Worm (Caenorhabditis elegans) whole organism, L4 larva: ENCODE results near the gene W06E11.1.
A peak's percentile ranks its signal among the peaks of the same experiment; 100 is the strongest.

Experiments
- D1046.2 ChIP-seq: fragments of 200-800 bp; sonication (Bioruptor generic); IDR thresholded peaks from 2 replicates; pipeline ENCODE4 v1.3.6; 2022; ENCODE audit warnings: missing genetic modification characterization, missing compliant biosample characterization
- F10B5.3 ChIP-seq: sonication (generic microtip); optimal IDR thresholded peaks from 2 replicates; lab custom pipeline; 2016; ENCODE audit warnings: mild to moderate bottlenecking, missing genetic modification characterization, missing compliant biosample characterization
- F26F4.8 ChIP-seq: fragments of 200-800 bp; sonication (Bioruptor generic); conservative IDR thresholded peaks from 2 replicates; pipeline ENCODE4 v1.3.6; 2022; ENCODE audit warnings: missing genetic modification characterization, missing compliant biosample characterization
- F37D6.2 ChIP-seq: sonication (generic microtip); optimal IDR thresholded peaks from 2 replicates; lab custom pipeline; 2016; ENCODE audit warnings: mild to moderate bottlenecking, missing genetic modification characterization, missing compliant biosample characterization
- T26A8.4 ChIP-seq: fragments of 200-800 bp; sonication (Bioruptor generic); IDR thresholded peaks from 2 replicates; pipeline ENCODE4 v1.3.6; 2022; ENCODE audit warnings: missing genetic modification characterization, missing compliant biosample characterization
- Y105C5A.15 ChIP-seq: fragments of 200-800 bp; sonication (Bioruptor generic); IDR thresholded peaks from 2 replicates; pipeline ENCODE4 v1.3.6; 2022; ENCODE audit warnings: missing genetic modification characterization, missing compliant biosample characterization
- Y75B8A.6 ChIP-seq: fragments of 200-800 bp; sonication (Bioruptor generic); IDR thresholded peaks from 2 replicates; pipeline ENCODE4 v1.3.6; 2022; ENCODE audit warnings: missing genetic modification reagents, missing genetic modification characterization, missing compliant biosample characterization
- aly-2 ChIP-seq: sonication (generic microtip); optimal IDR thresholded peaks from 2 replicates; lab custom pipeline; 2018; ENCODE audit warnings: missing biosample characterization, missing genetic modification characterization
- ama-1 ChIP-seq: fragments of 150-350 bp; optimal IDR thresholded peaks from 2 replicates; lab custom pipeline; 2014; ENCODE audit warnings: inconsistent platforms, mixed read lengths
- attf-4 ChIP-seq: sonication (generic microtip); optimal IDR thresholded peaks from 3 replicates; lab custom pipeline; 2017; ENCODE audit warnings: missing biosample characterization, missing genetic modification characterization
- ceh-32 ChIP-seq: sonication (generic microtip); optimal IDR thresholded peaks from 2 replicates; lab custom pipeline; 2016; ENCODE audit warnings: mild to moderate bottlenecking, missing genetic modification characterization, missing compliant biosample characterization; ENCODE audit not compliant: poor library complexity
- ceh-44 ChIP-seq: fragments of 200-800 bp; sonication (Bioruptor generic); IDR thresholded peaks from 2 replicates; pipeline ENCODE4 v1.3.6; 2022; ENCODE audit warnings: missing genetic modification reagents, missing genetic modification characterization, missing compliant biosample characterization
- ceh-82 ChIP-seq: sonication (generic microtip); optimal IDR thresholded peaks from 2 replicates; lab custom pipeline; 2017; ENCODE audit warnings: missing biosample characterization, missing genetic modification characterization
- cey-2 ChIP-seq: sonication (generic microtip); optimal IDR thresholded peaks from 3 replicates; lab custom pipeline; 2017; ENCODE audit warnings: missing genetic modification characterization, mild to moderate bottlenecking, missing compliant biosample characterization, antibody characterized with exemption, borderline replicate concordance; ENCODE audit not compliant: insufficient read depth
- ctbp-1 ChIP-seq: fragments of 200-800 bp; sonication (Bioruptor generic); IDR thresholded peaks from 2 replicates; pipeline ENCODE4 v1.3.6; 2022; ENCODE audit warnings: missing genetic modification reagents, missing genetic modification characterization, missing compliant biosample characterization
- daf-12 ChIP-seq: fragments of 150-350 bp; optimal IDR thresholded peaks from 2 replicates; lab custom pipeline; 2014; ENCODE audit warnings: missing biosample characterization, missing genetic modification reagents, missing genetic modification characterization
- daf-19 ChIP-seq: fragments of 200-800 bp; sonication (Bioruptor generic); conservative IDR thresholded peaks from 2 replicates; pipeline ENCODE4 v1.3.6; 2022; ENCODE audit warnings: missing genetic modification characterization, missing compliant biosample characterization
- dmd-6 ChIP-seq: fragments of 200-800 bp; sonication (Bioruptor generic); IDR thresholded peaks from 2 replicates; pipeline ENCODE4 v1.3.6; 2022; ENCODE audit warnings: missing genetic modification reagents, missing genetic modification characterization, missing compliant biosample characterization
- dmd-8 ChIP-seq: fragments of 200-800 bp; sonication (Bioruptor generic); IDR thresholded peaks from 2 replicates; pipeline ENCODE4 v1.3.6; 2022; ENCODE audit warnings: missing genetic modification characterization, missing compliant biosample characterization
- duxl-1 ChIP-seq: sonication (generic microtip); optimal IDR thresholded peaks from 2 replicates; lab custom pipeline; 2016; ENCODE audit warnings: mild to moderate bottlenecking, missing genetic modification characterization, moderate library complexity, missing compliant biosample characterization; ENCODE audit not compliant: poor library complexity
- dve-1 ChIP-seq: sonication (generic microtip); optimal IDR thresholded peaks from 2 replicates; lab custom pipeline; 2017; ENCODE audit warnings: antibody characterized with exemption, mild to moderate bottlenecking, missing genetic modification characterization, missing compliant biosample characterization; ENCODE audit not compliant: insufficient read depth
- egl-43 ChIP-seq: fragments of 200-800 bp; sonication (Bioruptor generic); IDR thresholded peaks from 2 replicates; pipeline ENCODE4 v1.3.6; 2022; ENCODE audit warnings: missing genetic modification reagents, missing genetic modification characterization, missing compliant biosample characterization
- fkh-10 ChIP-seq: fragments of 150-350 bp; optimal IDR thresholded peaks from 2 replicates; lab custom pipeline; 2014; ENCODE audit warnings: missing biosample characterization, missing genetic modification reagents, missing genetic modification characterization
- hif-1 ChIP-seq, 2 experiments: sonication (generic microtip); optimal IDR thresholded peaks; 2 replicates each; lab custom pipeline; 2016 to 2017; ENCODE audit warnings: missing compliant biosample characterization in 2 of 2, missing genetic modification characterization in 2 of 2, missing genetic modification reagents in 2 of 2, missing genotype in 2 of 2, mild to moderate bottlenecking in 1 of 2
- jun-1 ChIP-seq: fragments of 150-350 bp; optimal IDR thresholded peaks from 2 replicates; lab custom pipeline; 2014; ENCODE audit warnings: missing biosample characterization, missing genetic modification reagents, missing genetic modification characterization
- lin-13 ChIP-seq: fragments of 150-350 bp; optimal IDR thresholded peaks from 2 replicates; lab custom pipeline; 2014; ENCODE audit warnings: missing biosample characterization, missing genetic modification reagents, missing genetic modification characterization
- lin-29 ChIP-seq: fragments of 200-800 bp; sonication (Bioruptor generic); IDR thresholded peaks from 2 replicates; pipeline ENCODE4 v1.3.6; 2022; ENCODE audit warnings: missing genetic modification reagents, missing genetic modification characterization, missing compliant biosample characterization
- lin-38 ChIP-seq: fragments of 200-800 bp; sonication (Bioruptor generic); IDR thresholded peaks from 2 replicates; pipeline ENCODE4 v1.3.6; 2022; ENCODE audit warnings: missing genetic modification reagents, missing genetic modification characterization, missing compliant biosample characterization
- lin-39 ChIP-seq: fragments of 150-350 bp; optimal IDR thresholded peaks from 2 replicates; lab custom pipeline; 2014; ENCODE audit warnings: missing biosample characterization, missing genetic modification reagents, missing genetic modification characterization
- lir-3 ChIP-seq: sonication (generic microtip); optimal IDR thresholded peaks from 2 replicates; lab custom pipeline; 2016; ENCODE audit warnings: mild to moderate bottlenecking, missing genetic modification characterization, missing compliant biosample characterization
- mdl-1 ChIP-seq, 2 experiments: fragments of 150-350 bp in 1 of 2; sonication (generic microtip) in 1 of 2; optimal IDR thresholded peaks; 2 replicates each; lab custom pipeline; 2014 to 2017; ENCODE audit warnings: missing biosample characterization in 2 of 2, missing genetic modification characterization in 2 of 2
- mes-2 ChIP-seq: sonication (generic microtip); optimal IDR thresholded peaks from 2 replicates; lab custom pipeline; 2016; ENCODE audit warnings: missing genotype, mild to moderate bottlenecking, missing genetic modification characterization, missing compliant biosample characterization; ENCODE audit not compliant: poor library complexity, severe bottlenecking
- mxl-2 ChIP-seq: fragments of 200-800 bp; sonication (Bioruptor generic); conservative IDR thresholded peaks from 2 replicates; pipeline ENCODE4 v1.3.6; 2022; ENCODE audit warnings: missing genetic modification reagents, missing genetic modification characterization, missing compliant biosample characterization
- mxl-3 ChIP-seq: fragments of 200-800 bp; sonication (Bioruptor generic); optimal IDR thresholded peaks from 2 replicates; lab custom pipeline; 2018; ENCODE audit warnings: mild to moderate bottlenecking, missing genetic modification characterization, missing compliant biosample characterization
- nhr-102 ChIP-seq: sonication (generic microtip); optimal IDR thresholded peaks from 2 replicates; lab custom pipeline; 2016; ENCODE audit warnings: mild to moderate bottlenecking, missing genetic modification characterization, moderate library complexity, missing compliant biosample characterization
- nhr-111 ChIP-seq: fragments of 200-800 bp; sonication (Bioruptor generic); optimal IDR thresholded peaks from 2 replicates; lab custom pipeline; 2018; ENCODE audit warnings: mild to moderate bottlenecking, missing genetic modification characterization, missing compliant biosample characterization
- nhr-28 ChIP-seq: fragments of 150-350 bp; optimal IDR thresholded peaks from 2 replicates; lab custom pipeline; 2014; ENCODE audit warnings: missing biosample characterization, missing genetic modification characterization
- nhr-42 ChIP-seq: fragments of 200-800 bp; sonication (Bioruptor generic); IDR thresholded peaks from 2 replicates; pipeline ENCODE4 v1.3.6; 2022; ENCODE audit warnings: missing genetic modification characterization, missing compliant biosample characterization
- pha-4 ChIP-seq, 2 experiments: fragments of 150-350 bp in 1 of 2; fragments of 200-800 bp in 1 of 2; sonication (Bioruptor generic) in 1 of 2; IDR thresholded peaks in 1 of 2; optimal IDR thresholded peaks in 1 of 2; 2 replicates each; pipeline versions ENCODE4 v1.3.6 to Lab custom; 2014 to 2022; ENCODE audit warnings: missing genetic modification characterization in 2 of 2, missing genetic modification reagents in 2 of 2, missing biosample characterization in 1 of 2, missing compliant biosample characterization in 1 of 2
- rbr-2 ChIP-seq: sonication (generic microtip); optimal IDR thresholded peaks from 2 replicates; lab custom pipeline; 2016; ENCODE audit warnings: missing genotype, missing genetic modification characterization, missing compliant biosample characterization
- saeg-2 ChIP-seq: fragments of 200-800 bp; sonication (Bioruptor generic); IDR thresholded peaks from 2 replicates; pipeline ENCODE4 v1.3.6; 2022; ENCODE audit warnings: missing genetic modification reagents, missing genetic modification characterization, missing compliant biosample characterization
- sdz-12 ChIP-seq: fragments of 200-800 bp; sonication (Bioruptor generic); optimal IDR thresholded peaks from 2 replicates; lab custom pipeline; 2018; ENCODE audit warnings: mild to moderate bottlenecking, missing genetic modification characterization, missing compliant biosample characterization
- snpc-1.2 ChIP-seq: fragments of 200-800 bp; sonication (Bioruptor generic); IDR thresholded peaks from 2 replicates; pipeline ENCODE4 v1.3.6; 2022; ENCODE audit warnings: missing genetic modification reagents, missing genetic modification characterization, missing compliant biosample characterization
- spr-1 ChIP-seq: sonication (generic microtip); optimal IDR thresholded peaks from 2 replicates; lab custom pipeline; 2016; ENCODE audit warnings: mild to moderate bottlenecking, missing genetic modification characterization, missing compliant biosample characterization
- tag-97 ChIP-seq: fragments of 200-800 bp; sonication (Bioruptor generic); IDR thresholded peaks from 2 replicates; pipeline ENCODE4 v1.3.6; 2022; ENCODE audit warnings: missing genetic modification characterization, missing compliant biosample characterization
- unc-62 ChIP-seq, 3 experiments: fragments of 150-350 bp in 1 of 3; sonication (generic microtip); optimal IDR thresholded peaks in 2 of 3; peaks in 1 of 3; 1 replicate in 1 of 3; 2 replicates in 2 of 3; lab custom pipeline; 2014 to 2017; ENCODE audit warnings: missing biosample characterization in 3 of 3, missing genetic modification characterization in 3 of 3, missing genetic modification reagents in 3 of 3, missing genotype in 1 of 3
- zfp-2 ChIP-seq: sonication (generic microtip); optimal IDR thresholded peaks from 2 replicates; lab custom pipeline; 2016; ENCODE audit warnings: mild to moderate bottlenecking, missing genetic modification characterization, missing compliant biosample characterization
- zip-11 ChIP-seq: fragments of 200-800 bp; sonication (Bioruptor generic); IDR thresholded peaks from 2 replicates; pipeline ENCODE4 v1.3.6; 2022; ENCODE audit warnings: missing genetic modification characterization, missing compliant biosample characterization
- zip-2 ChIP-seq: fragments of 150-350 bp; optimal IDR thresholded peaks from 2 replicates; lab custom pipeline; 2014; ENCODE audit warnings: missing biosample characterization, missing genetic modification characterization
- ztf-11 ChIP-seq: fragments of 150-350 bp; optimal IDR thresholded peaks from 2 replicates; lab custom pipeline; 2014; ENCODE audit warnings: missing biosample characterization, missing genetic modification characterization
- ztf-7 ChIP-seq: fragments of 150-350 bp; optimal IDR thresholded peaks from 2 replicates; lab custom pipeline; 2014; ENCODE audit warnings: missing biosample characterization, missing genetic modification characterization

The W06E11.1 gene

DNA sequence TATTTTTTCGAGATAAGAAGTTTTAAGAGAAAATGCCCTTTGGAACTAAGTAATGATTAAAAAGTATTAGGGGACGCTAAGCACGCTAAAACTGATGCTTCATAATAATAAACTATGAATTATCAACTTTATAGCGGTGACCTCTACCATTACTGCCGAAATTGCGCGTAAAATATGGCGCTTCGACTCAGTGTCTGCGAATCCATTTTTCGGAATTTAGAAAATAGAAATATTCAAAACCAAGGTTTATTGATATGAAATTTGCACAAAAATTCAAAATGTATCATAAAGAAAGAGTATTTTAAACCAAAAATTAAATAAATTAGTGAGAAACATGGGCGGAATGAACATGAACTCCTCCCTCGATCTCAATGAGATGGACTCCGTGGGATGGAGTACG, 42.6 kb upstream of the W06E11.1 start (continued):
- TF ChIP-seq unc-62 (GFP tag; optimal IDR thresholded peaks at IDR 0.05 in 1 of 2; lab: Kevin White, UChicago) = no peak
- TF ChIP-seq unc-62 (tag; optimal IDR thresholded peaks at IDR 0.05; lab: Kevin White, UChicago) = no peak
- TF ChIP-seq F26F4.8 (GFP tag; lab: Robert Waterston, UW) = no peak
- TF ChIP-seq zfp-2 (tag; lab: Kevin White, UChicago) = no peak
- TF ChIP-seq T26A8.4 = no peak; the same call in 1 of the 2 replicates
- TF ChIP-seq attf-4 (tag; lab: Kevin White, UChicago) = no peak
- no peak for TF ChIP-seq aly-2 (tag; lab: Kevin White, UChicago)
- no peak for TF ChIP-seq Y75B8A.6 (GFP tag; lab: Robert Waterston, UW)
- TF ChIP-seq F10B5.3 = no peak
- peak; percentile 70 for TF ChIP-seq dve-1 (tag; lab: Kevin White, UChicago)
- TF ChIP-seq nhr-111 (GFP tag; lab: Kevin White, UChicago) = no peak
- no peak for TF ChIP-seq lin-38 (GFP tag; lab: Robert Waterston, UW)
- no peak for TF ChIP-seq ceh-82 (tag; lab: Kevin White, UChicago)
- TF ChIP-seq tag-97 (GFP tag; lab: Robert Waterston, UW) = no peak
- TF ChIP-seq dmd-6 (GFP tag; lab: Robert Waterston, UW) = no peak; the same call in 1 of the 2 replicates
- no peak for TF ChIP-seq snpc-1.2
- no peak for TF ChIP-seq hif-1 (tag; optimal IDR thresholded peaks at IDR 0.05; lab: Kevin White, UChicago)
- TF ChIP-seq dmd-8 = no peak
- no peak for TF ChIP-seq lin-39
- TF ChIP-seq spr-1 (tag; lab: Kevin White, UChicago) = no peak
- TF ChIP-seq fkh-10 = no peak
- TF ChIP-seq ama-1 (lab: Kevin White, UChicago) = no peak
- TF ChIP-seq mxl-3 (GFP tag; lab: Kevin White, UChicago) = no peak
- no peak for TF ChIP-seq Y105C5A.15
- TF ChIP-seq ceh-32 (tag; lab: Kevin White, UChicago) = no peak
- peak; percentile 31 for TF ChIP-seq mes-2 (tag; lab: Kevin White, UChicago)
- TF ChIP-seq egl-43 (GFP tag; lab: Robert Waterston, UW) = no peak
- TF ChIP-seq lin-13 = no peak
- no peak for TF ChIP-seq jun-1 (tag; lab: Kevin White, UChicago)
- TF ChIP-seq mdl-1 (tag; optimal IDR thresholded peaks at IDR 0.05; lab: Kevin White, UChicago) = no peak
- no peak for TF ChIP-seq rbr-2
- TF ChIP-seq duxl-1 (tag; lab: Kevin White, UChicago) = no peak
- peak; percentile 23 for TF ChIP-seq nhr-102 (tag; lab: Kevin White, UChicago)
- TF ChIP-seq daf-12 (tag; lab: Kevin White, UChicago) = no peak
- no peak for TF ChIP-seq daf-19
- TF ChIP-seq D1046.2 (GFP tag; lab: Robert Waterston, UW) = no peak
- TF ChIP-seq mxl-2 (GFP tag; lab: Robert Waterston, UW) = no peak
- no peak for TF ChIP-seq saeg-2 (GFP tag; lab: Robert Waterston, UW)
- TF ChIP-seq nhr-28 (tag; lab: Kevin White, UChicago) = no peak
- TF ChIP-seq F37D6.2 = no peak
- TF ChIP-seq pha-4 (GFP tag; IDR thresholded peaks at IDR 0.05; lab: Robert Waterston, UW) = 0 out of 2 replicates have a peak, but pooled peaks have one; percentile 35
- no peak for TF ChIP-seq pha-4 (tag; optimal IDR thresholded peaks at IDR 0.05; lab: Kevin White, UChicago)
- no peak for TF ChIP-seq cey-2 (tag; lab: Kevin White, UChicago)
- TF ChIP-seq zip-2 = no peak
- no peak for TF ChIP-seq lir-3 (tag; lab: Kevin White, UChicago)
- TF ChIP-seq ztf-7 (tag; lab: Kevin White, UChicago) = no peak
- no peak for TF ChIP-seq ztf-11
- no peak for TF ChIP-seq zip-11 (GFP tag; lab: Robert Waterston, UW)
- no peak for TF ChIP-seq ctbp-1 (GFP tag; lab: Robert Waterston, UW)
- TF ChIP-seq lin-29 (GFP tag; lab: Robert Waterston, UW) = no peak
- TF ChIP-seq sdz-12 (GFP tag; lab: Kevin White, UChicago) = no peak
- no peak for TF ChIP-seq ceh-44 (GFP tag; lab: Robert Waterston, UW)
- TF ChIP-seq nhr-42 (GFP tag; lab: Robert Waterston, UW) = no peak
- TF ChIP-seq, all 104 proteins: peak for 10
